Worm (Caenorhabditis elegans) whole organism, L1 larva: ENCODE data around the gene Y49F6A.11.

Experiments
- C04F5.9 ChIP-seq: sonication (generic microtip); optimal IDR thresholded peaks from 2 replicates; lab custom pipeline; 2016; ENCODE audit warnings: missing genetic modification characterization, missing compliant biosample characterization
- Y116A8C.19 ChIP-seq: sonication (generic microtip); optimal IDR thresholded peaks from 2 replicates; lab custom pipeline; 2016; ENCODE audit warnings: missing compliant biosample characterization, missing genetic modification characterization, borderline replicate concordance
- ceh-63 ChIP-seq: fragments of 200-800 bp; sonication (Bioruptor generic); optimal IDR thresholded peaks from 2 replicates; lab custom pipeline; 2018; ENCODE audit warnings: mild to moderate bottlenecking, missing genetic modification characterization, missing compliant biosample characterization
- ceh-8 ChIP-seq: fragments of 200-800 bp; sonication (Bioruptor generic); optimal IDR thresholded peaks from 2 replicates; lab custom pipeline; 2018; ENCODE audit warnings: mild to moderate bottlenecking, missing genetic modification characterization, moderate library complexity, missing compliant biosample characterization
- ceh-88 ChIP-seq: fragments of 200-800 bp; sonication (Bioruptor generic); IDR thresholded peaks from 2 replicates; pipeline ENCODE4 v1.3.6; 2022; ENCODE audit warnings: missing genetic modification characterization, missing compliant biosample characterization
- dpl-1 ChIP-seq, 3 experiments: fragments of 150-350 bp in 2 of 3; sonication (generic microtip) in 1 of 3; optimal IDR thresholded peaks; 2 replicates each; lab custom pipeline; 2014 to 2017; ENCODE audit warnings: missing biosample characterization in 3 of 3, missing genetic modification characterization in 3 of 3, missing genetic modification reagents in 3 of 3
- efl-1 ChIP-seq, 4 experiments: fragments of 150-350 bp; optimal IDR thresholded peaks in 3 of 4; peaks in 1 of 4; 1 replicate in 1 of 4; 2 replicates in 3 of 4; lab custom pipeline; 2014; ENCODE audit warnings: missing biosample characterization in 2 of 4, missing genetic modification characterization in 2 of 4, missing genetic modification reagents in 2 of 4
- egl-13 ChIP-seq: sonication (generic microtip); optimal IDR thresholded peaks from 2 replicates; lab custom pipeline; 2016; ENCODE audit warnings: missing genotype, missing genetic modification reagents, missing genetic modification characterization, missing compliant biosample characterization
- egl-27 ChIP-seq, 2 experiments: fragments of 150-350 bp in 1 of 2; sonication (generic microtip); optimal IDR thresholded peaks; 3 replicates each; lab custom pipeline; 2017 to 2018; ENCODE audit warnings: missing biosample characterization in 2 of 2, missing genetic modification characterization in 2 of 2, missing genetic modification reagents in 2 of 2
- elt-2 ChIP-seq: sonication (generic microtip); optimal IDR thresholded peaks from 2 replicates; lab custom pipeline; 2016; ENCODE audit warnings: missing genetic modification characterization, mild to moderate bottlenecking, inconsistent platforms, missing compliant biosample characterization, missing genetic modification reagents
- ets-5 ChIP-seq: fragments of 200-800 bp; sonication (Bioruptor generic); IDR thresholded peaks from 2 replicates; pipeline ENCODE4 v1.3.6; 2022; ENCODE audit warnings: missing genetic modification characterization, missing compliant biosample characterization
- fkh-10 ChIP-seq: sonication (generic microtip); optimal IDR thresholded peaks from 2 replicates; lab custom pipeline; 2017; ENCODE audit warnings: missing biosample characterization, missing genetic modification reagents, missing genetic modification characterization
- fkh-4 ChIP-seq: sonication (generic microtip); optimal IDR thresholded peaks from 2 replicates; lab custom pipeline; 2016; ENCODE audit warnings: missing compliant biosample characterization, missing genetic modification characterization, borderline replicate concordance
- fkh-8 ChIP-seq: sonication (generic microtip); optimal IDR thresholded peaks from 2 replicates; lab custom pipeline; 2016; ENCODE audit warnings: mild to moderate bottlenecking, missing genetic modification characterization, missing compliant biosample characterization
- irx-1 ChIP-seq: sonication (generic microtip); optimal IDR thresholded peaks from 2 replicates; lab custom pipeline; 2016; ENCODE audit warnings: missing genetic modification characterization, missing compliant biosample characterization
- jun-1 ChIP-seq: fragments of 150-350 bp; optimal IDR thresholded peaks from 2 replicates; lab custom pipeline; 2014; ENCODE audit warnings: missing biosample characterization, missing genetic modification reagents, missing genetic modification characterization
- lin-14 ChIP-seq: fragments of 200-800 bp; sonication (Bioruptor generic); optimal IDR thresholded peaks from 2 replicates; lab custom pipeline; 2018; ENCODE audit warnings: mild to moderate bottlenecking, missing genetic modification characterization, moderate library complexity, missing compliant biosample characterization
- lin-15B ChIP-seq: fragments of 150-350 bp; sonication (generic microtip); optimal IDR thresholded peaks from 3 replicates; lab custom pipeline; 2014; ENCODE audit warnings: missing biosample characterization, missing genetic modification characterization
- lin-35 ChIP-seq, 2 experiments: fragments of 150-350 bp; optimal IDR thresholded peaks; 2 replicates each; lab custom pipeline; 2014; ENCODE audit warnings: missing biosample characterization in 2 of 2, missing genetic modification characterization in 2 of 2, missing genetic modification reagents in 2 of 2
- lin-39 ChIP-seq: fragments of 150-350 bp; optimal IDR thresholded peaks from 2 replicates; lab custom pipeline; 2014; ENCODE audit warnings: missing biosample characterization, missing genetic modification reagents, missing genetic modification characterization
- lir-3 ChIP-seq: sonication (generic microtip); optimal IDR thresholded peaks from 2 replicates; lab custom pipeline; 2016; ENCODE audit warnings: mild to moderate bottlenecking, missing genetic modification characterization, moderate library complexity, missing compliant biosample characterization; ENCODE audit not compliant: poor library complexity
- mab-9 ChIP-seq: fragments of 200-800 bp; sonication (Bioruptor generic); IDR thresholded peaks from 2 replicates; pipeline ENCODE4 v1.3.6; 2022; ENCODE audit warnings: missing genetic modification reagents, missing genetic modification characterization, missing compliant biosample characterization
- nhr-11 ChIP-seq: fragments of 150-350 bp; optimal IDR thresholded peaks from 2 replicates; lab custom pipeline; 2014; ENCODE audit warnings: missing biosample characterization, missing genetic modification characterization
- nhr-20 ChIP-seq: sonication (generic microtip); optimal IDR thresholded peaks from 2 replicates; lab custom pipeline; 2016; ENCODE audit warnings: mild to moderate bottlenecking, missing genetic modification characterization, missing compliant biosample characterization
- nhr-28 ChIP-seq: fragments of 150-350 bp; optimal IDR thresholded peaks from 2 replicates; lab custom pipeline; 2014; ENCODE audit warnings: missing biosample characterization, missing genetic modification characterization
- nhr-77 ChIP-seq: fragments of 150-350 bp; optimal IDR thresholded peaks from 2 replicates; lab custom pipeline; 2014; ENCODE audit warnings: missing biosample characterization, missing genetic modification characterization
- nhr-84 ChIP-seq: sonication (generic microtip); optimal IDR thresholded peaks from 2 replicates; lab custom pipeline; 2017; ENCODE audit warnings: missing biosample characterization, missing genetic modification characterization
- nhr-90 ChIP-seq: sonication (generic microtip); optimal IDR thresholded peaks from 2 replicates; lab custom pipeline; 2016; ENCODE audit warnings: mild to moderate bottlenecking, missing genetic modification characterization, missing compliant biosample characterization; ENCODE audit not compliant: poor library complexity
- pax-3 ChIP-seq: fragments of 200-800 bp; sonication (Bioruptor generic); optimal IDR thresholded peaks from 2 replicates; lab custom pipeline; 2018; ENCODE audit warnings: mild to moderate bottlenecking, missing genetic modification characterization, moderate library complexity, missing compliant biosample characterization
- snpc-4 ChIP-seq: fragments of 150-350 bp; optimal IDR thresholded peaks from 2 replicates; lab custom pipeline; 2014; ENCODE audit warnings: missing biosample characterization, missing genetic modification characterization
- snu-23 ChIP-seq: sonication (generic microtip); optimal IDR thresholded peaks from 2 replicates; lab custom pipeline; 2016; ENCODE audit warnings: missing genetic modification characterization, missing compliant biosample characterization
- sup-37 ChIP-seq: fragments of 200-800 bp; sonication (Bioruptor generic); optimal IDR thresholded peaks from 2 replicates; lab custom pipeline; 2018; ENCODE audit warnings: mild to moderate bottlenecking, missing genetic modification characterization, missing compliant biosample characterization
- swsn-7 ChIP-seq: sonication (generic microtip); optimal IDR thresholded peaks from 2 replicates; lab custom pipeline; 2016; ENCODE audit warnings: missing genetic modification characterization, missing compliant biosample characterization
- tbx-2 ChIP-seq: sonication (generic microtip); optimal IDR thresholded peaks from 2 replicates; lab custom pipeline; 2016; ENCODE audit warnings: missing genetic modification characterization, missing compliant biosample characterization
- unc-130 ChIP-seq: fragments of 150-350 bp; optimal IDR thresholded peaks from 2 replicates; lab custom pipeline; 2017; ENCODE audit warnings: missing biosample characterization, missing genetic modification characterization, inconsistent platforms
- unc-30 ChIP-seq: sonication (generic microtip); optimal IDR thresholded peaks from 2 replicates; lab custom pipeline; 2017; ENCODE audit warnings: missing biosample characterization, missing genetic modification characterization
- unc-98 ChIP-seq: fragments of 200-800 bp; sonication (Bioruptor generic); IDR thresholded peaks from 2 replicates; pipeline ENCODE4 v1.3.6; 2022; ENCODE audit warnings: missing genetic modification characterization, missing compliant biosample characterization
- zag-1 ChIP-seq: fragments of 150-350 bp; optimal IDR thresholded peaks from 2 replicates; lab custom pipeline; 2014; ENCODE audit warnings: missing biosample characterization, missing genetic modification characterization

Gene Y49F6A.11

DNA sequence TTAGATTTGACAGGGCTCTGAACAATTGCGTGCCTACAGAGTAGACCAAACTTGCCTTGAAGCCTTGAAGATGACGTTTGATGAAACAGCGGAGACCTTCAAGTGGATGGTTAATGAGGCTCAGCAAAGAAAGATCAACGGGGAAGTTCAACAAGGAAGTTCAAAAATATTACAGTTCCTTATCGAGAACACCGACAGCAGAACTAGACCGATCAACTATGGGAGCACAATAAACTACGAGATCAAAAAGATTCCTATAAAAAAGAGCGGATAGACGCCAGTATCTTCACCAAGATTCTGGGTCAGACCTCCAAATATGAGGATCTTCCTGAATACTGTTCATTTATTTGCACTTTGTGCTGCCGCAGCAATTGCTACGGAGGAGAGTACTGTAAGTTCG, 18.9 kb downstream of the Y49F6A.11 start, which contains the start of gene clec-134:
Gene clec-134, plus strand, starts transcription at position 301 of the 400 bp plus-strand sequence.
- TF ChIP-seq fkh-10 (GFP tag; lab: Kevin White, UChicago), result no peak
- TF ChIP-seq lin-15B (tag; lab: Kevin White, UChicago), result no peak
- no peak for TF ChIP-seq unc-130 (tag; lab: Kevin White, UChicago)
- no peak for TF ChIP-seq lin-35 (GFP tag; optimal IDR thresholded peaks at IDR 0.05; lab: Kevin White, UChicago)
- no peak for TF ChIP-seq egl-13 (tag; lab: Kevin White, UChicago)
- no peak for TF ChIP-seq ets-5
- TF ChIP-seq elt-2 (tag; lab: Kevin White, UChicago), result no peak
- TF ChIP-seq snpc-4 (tag; lab: Kevin White, UChicago), result no peak
- TF ChIP-seq nhr-90 (tag; lab: Kevin White, UChicago), result no peak
- TF ChIP-seq nhr-84 (tag; lab: Kevin White, UChicago), result no peak
- no peak for TF ChIP-seq jun-1
- TF ChIP-seq lir-3 (tag; lab: Kevin White, UChicago), result no peak
- TF ChIP-seq snu-23 (GFP tag; lab: Kevin White, UChicago), result no peak
- TF ChIP-seq ceh-88 (GFP tag; lab: Robert Waterston, UW), result no peak
- no peak for TF ChIP-seq ceh-63 (GFP tag; lab: Kevin White, UChicago)
- no peak for TF ChIP-seq fkh-8 (tag; lab: Kevin White, UChicago)
- no peak for TF ChIP-seq C04F5.9 (tag; lab: Kevin White, UChicago)
- no peak for TF ChIP-seq irx-1 (tag; lab: Kevin White, UChicago)

DNA sequence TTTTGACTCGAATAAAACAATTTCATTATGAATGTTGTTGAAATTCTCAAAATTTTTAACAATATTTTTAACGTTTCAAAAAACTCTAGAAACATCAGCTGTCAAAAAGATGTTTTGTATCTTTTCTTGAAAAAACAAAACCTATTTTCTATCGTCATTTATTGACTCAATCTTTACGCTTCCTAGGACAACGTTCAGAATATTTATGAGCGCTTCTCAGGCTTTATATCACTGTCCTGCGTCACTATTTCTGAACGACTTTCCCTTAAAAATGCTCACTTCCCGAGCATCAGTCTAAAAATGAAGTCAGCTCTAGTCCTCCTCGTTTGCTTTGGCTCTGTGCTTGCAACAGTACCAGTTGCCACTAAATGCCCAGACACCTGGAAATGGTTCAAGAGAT, 20.5 kb downstream of the Y49F6A.11 start, which contains the start of gene clec-133:
Gene clec-133, plus strand, starts transcription at position 301 of the 400 bp plus-strand sequence.
- TF ChIP-seq zag-1 (no peak), pax-3 (tag; lab: Kevin White, UChicago) (no peak), tbx-2 (tag; lab: Kevin White, UChicago) (no peak), mab-9 (GFP tag; lab: Robert Waterston, UW) (no peak), sup-37 (no peak), nhr-20 (tag; lab: Kevin White, UChicago) (no peak), nhr-11 (tag; lab: Kevin White, UChicago) (no peak), lin-14 (GFP tag; lab: Kevin White, UChicago) (no peak), efl-1 (optimal IDR thresholded peaks at IDR 0.05; lab: Kevin White, UChicago) (no peak), efl-1 (GFP tag; optimal IDR thresholded peaks at IDR 0.05 in 1 of 2; lab: Kevin White, UChicago) (no peak), C04F5.9 (tag; lab: Kevin White, UChicago) (no peak), unc-98 (GFP tag; lab: Robert Waterston, UW) (no peak), lin-15B (tag; lab: Kevin White, UChicago) (no peak)

DNA sequence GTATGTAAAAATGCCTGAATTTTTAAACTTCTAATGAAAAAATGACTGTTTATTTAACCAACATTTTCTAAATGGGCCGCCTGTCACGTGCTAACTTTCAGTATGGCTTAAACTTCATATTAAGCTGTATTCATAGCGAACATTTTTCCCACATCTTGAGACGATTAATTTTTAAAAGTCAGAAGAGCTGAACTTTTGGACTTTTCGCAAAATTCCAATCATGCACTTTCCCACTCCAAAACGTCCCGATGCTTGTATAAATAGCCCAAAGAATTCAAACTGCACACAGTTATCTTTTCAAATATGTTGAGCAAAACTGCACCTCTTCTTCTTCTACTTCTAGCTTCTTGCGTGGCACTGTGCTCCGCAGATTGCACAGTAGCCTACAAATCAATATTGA, 21.9 kb downstream of the Y49F6A.11 start, which contains the start of gene clec-132:
Gene clec-132, plus strand, starts transcription at position 301 of the 400 bp plus-strand sequence.
- TF ChIP-seq C04F5.9 (tag; lab: Kevin White, UChicago) (no peak), nhr-77 (tag; lab: Kevin White, UChicago) (no peak), lir-3 (tag; lab: Kevin White, UChicago) (no peak), sup-37 (no peak), fkh-10 (GFP tag; lab: Kevin White, UChicago) (no peak), ceh-8 (no peak), dpl-1 (GFP tag; optimal IDR thresholded peaks at IDR 0.05; lab: Kevin White, UChicago) (no peak), unc-30 (tag; lab: Kevin White, UChicago) (no peak), efl-1 (optimal IDR thresholded peaks at IDR 0.05; lab: Kevin White, UChicago) (no peak), efl-1 (GFP tag; optimal IDR thresholded peaks at IDR 0.05 in 1 of 2; lab: Kevin White, UChicago) (no peak), lin-39 (no peak), lin-15B (tag; lab: Kevin White, UChicago) (no peak), swsn-7 (tag; lab: Kevin White, UChicago) (no peak), snu-23 (GFP tag; lab: Kevin White, UChicago) (no peak), Y116A8C.19 (no peak), nhr-28 (tag; lab: Kevin White, UChicago) (no peak), egl-27 (tag; optimal IDR thresholded peaks at IDR 0.05; lab: Kevin White, UChicago) (no peak), fkh-4 (no peak)
